Fruit fly (Drosophila melanogaster): ENCODE data around the gene CG14434.
A peak's percentile ranks its signal among the peaks of the same experiment; 100 is the strongest.

The CG14434 gene

DNA sequence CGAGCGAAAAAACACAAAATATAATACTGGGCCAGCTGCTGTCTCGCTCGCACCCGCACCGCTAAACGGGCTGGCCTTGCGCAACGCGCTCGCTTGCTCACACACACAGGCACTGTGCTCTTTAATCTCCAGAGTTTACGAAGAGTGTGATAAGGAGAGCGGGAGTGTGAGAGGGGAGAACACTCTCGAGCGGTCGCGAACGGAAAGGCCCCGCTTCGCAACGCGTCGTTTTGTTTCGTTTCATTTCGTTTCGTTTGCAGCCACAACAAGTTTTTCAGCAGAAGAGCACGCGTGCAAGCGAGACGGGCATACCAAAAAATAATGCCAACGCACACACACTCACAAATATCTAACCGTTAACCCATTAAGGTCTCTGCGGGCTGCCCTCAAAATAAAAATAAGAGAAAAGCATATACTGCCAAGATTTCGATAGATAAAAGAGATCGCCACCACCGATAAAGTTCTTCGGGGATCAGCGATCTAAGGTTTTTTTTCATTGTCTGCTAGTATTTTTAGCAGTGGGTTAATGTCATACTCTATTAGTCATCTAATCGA, 5.4 kb downstream of the CG14434 start (continued):
- peak; percentile 64; the same call in 1 of the 2 replicates for TF ChIP-seq Ada2b (GFP tag; IDR thresholded peaks at IDR 0.05)
- peak; percentile 73 for TF ChIP-seq caup (GFP tag; optimal IDR thresholded peaks at IDR 0.05; ENCODE audit: severe bottlenecking)
- TF ChIP-seq sug (tag; optimal IDR thresholded peaks at IDR 0.05), result peak; percentile 88
- no peak for TF ChIP-seq ab (GFP tag; optimal IDR thresholded peaks at IDR 0.05)
- TF ChIP-seq hbn (GFP tag; IDR thresholded peaks at IDR 0.05; ENCODE audit: partially characterized antibody), result peak; percentile 35; the same call in 1 of the 2 replicates
- TF ChIP-seq Dbx (GFP tag; IDR thresholded peaks at IDR 0.05), result peak; percentile 69; the same call in 2 of the 3 replicates
- peak; percentile 22 for TF ChIP-seq Fer2 (tag; optimal IDR thresholded peaks at IDR 0.05)
- TF ChIP-seq lilli (GFP tag; optimal IDR thresholded peaks at IDR 0.05), result peak; percentile 54
- no peak for TF ChIP-seq Camta (GFP tag; optimal IDR thresholded peaks at IDR 0.05)
- TF ChIP-seq dpn (GFP tag; optimal IDR thresholded peaks at IDR 0.05), result peak; percentile 21 to 38
- TF ChIP-seq bcd (GFP tag; optimal IDR thresholded peaks at IDR 0.05), result peak; percentile 52
- peak; percentile 40; the same call in 1 of the 3 replicates for TF ChIP-seq Mrtf (GFP tag; IDR thresholded peaks at IDR 0.05)
- TF ChIP-seq Gug (GFP tag; IDR thresholded peaks at IDR 0.05), result peak; percentile 74; the same call in 3 of the 4 replicates
- no peak for TF ChIP-seq CG13123 (GFP tag; optimal IDR thresholded peaks at IDR 0.05)
- TF ChIP-seq CG7271 (tag; optimal IDR thresholded peaks at IDR 0.05), result no peak
- TF ChIP-seq ci (GFP tag; IDR thresholded peaks at IDR 0.05), result peak; percentile 74; the same call in 2 of the 3 replicates
- peak; percentile 94 for TF ChIP-seq CG15479 (GFP tag; optimal IDR thresholded peaks at IDR 0.05)
- TF ChIP-seq CG7928 (GFP tag; optimal IDR thresholded peaks at IDR 0.05), result no peak
- peak; percentile 18 for TF ChIP-seq CG9727 (GFP tag; optimal IDR thresholded peaks at IDR 0.05)
- TF ChIP-seq HLH54F (GFP tag; optimal IDR thresholded peaks at IDR 0.05), result peak; percentile 62
- TF ChIP-seq Opbp (GFP tag; IDR thresholded peaks at IDR 0.05; ENCODE audit: partially characterized antibody), result peak; percentile 47; the same call in 1 of the 3 replicates
- peak; percentile 71; the same call in 2 of the 3 replicates for TF ChIP-seq row (GFP tag; IDR thresholded peaks at IDR 0.05)
- TF ChIP-seq Sox102F (GFP tag; optimal IDR thresholded peaks at IDR 0.05), result peak; percentile 53
- TF ChIP-seq NFAT (GFP tag; IDR thresholded peaks at IDR 0.05), result peak; percentile 59; the same call in 1 of the 2 replicates
- TF ChIP-seq CG43689 (GFP tag; IDR thresholded peaks at IDR 0.05), result no peak
- TF ChIP-seq Blimp-1 (GFP tag; optimal IDR thresholded peaks at IDR 0.05), result peak; percentile 22
- TF ChIP-seq chn (GFP tag; optimal IDR thresholded peaks at IDR 0.05), result no peak
- no peak for TF ChIP-seq hkb (optimal IDR thresholded peaks at IDR 0.05)
- TF ChIP-seq hkb (GFP tag; IDR thresholded peaks at IDR 0.05), result peak; percentile 29; the same call in 1 of the 2 replicates
- no peak for TF ChIP-seq CG14710 (tag; optimal IDR thresholded peaks at IDR 0.05)
- no peak for TF ChIP-seq CG16779 (GFP tag; IDR thresholded peaks at IDR 0.05)
- peak; percentile 17 for TF ChIP-seq CG11723 (GFP tag; optimal IDR thresholded peaks at IDR 0.05)
- peak; percentile 30; the same call in 1 of the 2 replicates for TF ChIP-seq CG1024 (GFP tag; IDR thresholded peaks at IDR 0.05)
- TF ChIP-seq h (optimal IDR thresholded peaks at IDR 0.05), result no peak
- TF ChIP-seq CG13894 (tag; optimal IDR thresholded peaks at IDR 0.05), result peak; percentile 93
- TF ChIP-seq dati (GFP tag; IDR thresholded peaks at IDR 0.05), result no peak
- peak; percentile 65; the same call in 2 of the 3 replicates for TF ChIP-seq CG6791 (GFP tag; IDR thresholded peaks at IDR 0.05; ENCODE audit: partially characterized antibody)
- TF ChIP-seq Nf-YB (GFP tag; optimal IDR thresholded peaks at IDR 0.05), result no peak
- peak; percentile 53 for TF ChIP-seq HLHmδ (GFP tag; optimal IDR thresholded peaks at IDR 0.05)
- TF ChIP-seq CG9932 (GFP tag; IDR thresholded peaks at IDR 0.05), result peak; percentile 76
- TF ChIP-seq CG13775 (GFP tag; optimal IDR thresholded peaks at IDR 0.05), result peak; percentile 24
- peak; percentile 54 for TF ChIP-seq lab (GFP tag; optimal IDR thresholded peaks at IDR 0.05)
- no peak for TF ChIP-seq yki (optimal IDR thresholded peaks at IDR 0.05)
- peak; percentile 20 for TF ChIP-seq CG3065 (GFP tag; optimal IDR thresholded peaks at IDR 0.05)
- TF ChIP-seq peb (GFP tag; IDR thresholded peaks at IDR 0.05), result peak; percentile 53; the same call in 1 of the 2 replicates
- peak; percentile 70 to 77 for TF ChIP-seq Trl (optimal IDR thresholded peaks at IDR 0.05)
- TF ChIP-seq Trl (GFP tag; optimal IDR thresholded peaks at IDR 0.05), result no peak
- no peak for TF ChIP-seq salm (tag; optimal IDR thresholded peaks at IDR 0.05)
- TF ChIP-seq cwo (GFP tag; optimal IDR thresholded peaks at IDR 0.05), result peak; percentile 18
- no peak for TF ChIP-seq CG15696 (tag; optimal IDR thresholded peaks at IDR 0.05)
